Fruit fly (Drosophila melanogaster) whole organism, embryonic: ENCODE results near the gene CG32073.

Experiments used
- Ada2b ChIP-seq: fragments of 200-800 bp; sonication (Bioruptor generic); IDR thresholded peaks from 2 replicates; pipeline ENCODE4 v1.3.6; 2022; ENCODE audit warnings: missing biosample characterization, missing genetic modification characterization
- Blimp-1 ChIP-seq: fragments of 200-800 bp; sonication (Bioruptor generic); optimal IDR thresholded peaks from 3 replicates; lab custom pipeline; 2018; ENCODE audit warnings: missing biosample characterization, missing genetic modification characterization, mild to moderate bottlenecking, moderate library complexity, missing genetic modification reagents
- CG12219 ChIP-seq: fragments of 200-800 bp; sonication (Bioruptor generic); optimal IDR thresholded peaks from 3 replicates; lab custom pipeline; 2018; ENCODE audit warnings: missing biosample characterization, mild to moderate bottlenecking, missing genetic modification characterization
- CG12744 ChIP-seq: fragments of 200-800 bp; sonication (Bioruptor generic); optimal IDR thresholded peaks from 2 replicates; lab custom pipeline; 2016; ENCODE audit warnings: missing biosample characterization, missing genetic modification characterization
- CG14667 ChIP-seq: fragments of 200-800 bp; sonication (Bioruptor generic); IDR thresholded peaks from 2 replicates; pipeline ENCODE4 v1.3.6; 2022; ENCODE audit warnings: missing biosample characterization, missing genetic modification characterization
- CG14860 ChIP-seq: fragments of 200-800 bp; sonication (Bioruptor generic); IDR thresholded peaks from 3 replicates; pipeline ENCODE4 v1.3.6; 2022; ENCODE audit warnings: missing biosample characterization, missing genetic modification characterization; ENCODE audit not compliant: partially characterized antibody
- CG16779 ChIP-seq: fragments of 200-800 bp; sonication (Bioruptor generic); IDR thresholded peaks from 2 replicates; pipeline ENCODE4 v1.3.6; 2022; ENCODE audit warnings: missing biosample characterization, missing genetic modification characterization
- CG17568 ChIP-seq: fragments of 200-800 bp; sonication (Bioruptor generic); optimal IDR thresholded peaks from 2 replicates; lab custom pipeline; 2018; ENCODE audit warnings: missing biosample characterization, mild to moderate bottlenecking, missing genetic modification characterization, moderate library complexity
- CG30020 ChIP-seq: fragments of 200-800 bp; optimal IDR thresholded peaks from 2 replicates; lab custom pipeline; 2019; ENCODE audit warnings: missing biosample characterization, mild to moderate bottlenecking, missing genetic modification characterization, moderate library complexity
- CG4617 ChIP-seq: fragments of 200-800 bp; sonication (Bioruptor generic); optimal IDR thresholded peaks from 3 replicates; lab custom pipeline; 2016; ENCODE audit warnings: missing biosample characterization, missing genetic modification characterization, borderline replicate concordance
- CG7928 ChIP-seq: fragments of 200-800 bp; sonication (Bioruptor generic); optimal IDR thresholded peaks from 2 replicates; lab custom pipeline; 2017; ENCODE audit warnings: missing biosample characterization, mild to moderate bottlenecking, missing genetic modification characterization
- CG9215 ChIP-seq: fragments of 200-800 bp; sonication (Bioruptor generic); IDR thresholded peaks from 2 replicates; pipeline ENCODE4 v1.3.6; 2022; ENCODE audit warnings: missing biosample characterization, missing genetic modification characterization
- CoRest ChIP-seq: fragments of 200-800 bp; sonication (Bioruptor generic); optimal IDR thresholded peaks from 3 replicates; lab custom pipeline; 2018; ENCODE audit warnings: missing biosample characterization, mild to moderate bottlenecking, missing genetic modification characterization, moderate library complexity
- Dip3 ChIP-seq: fragments of 200-800 bp; sonication (Bioruptor generic); optimal IDR thresholded peaks from 3 replicates; lab custom pipeline; 2016; ENCODE audit warnings: missing biosample characterization, missing genetic modification characterization
- Elba2 ChIP-seq: fragments of 200-800 bp; sonication (Bioruptor generic); optimal IDR thresholded peaks from 3 replicates; lab custom pipeline; 2016; ENCODE audit warnings: missing biosample characterization, missing genetic modification characterization
- Fer1 ChIP-seq: fragments of 200-800 bp; sonication (Bioruptor generic); optimal IDR thresholded peaks from 2 replicates; lab custom pipeline; 2017; ENCODE audit warnings: missing biosample characterization, mild to moderate bottlenecking, missing genetic modification characterization
- Fer2 ChIP-seq: fragments of 200-800 bp; sonication (Bioruptor generic); optimal IDR thresholded peaks from 2 replicates; lab custom pipeline; 2018; ENCODE audit warnings: missing biosample characterization, mild to moderate bottlenecking, missing genetic modification characterization, moderate library complexity
- HmgD ChIP-seq: fragments of 200-800 bp; sonication (Bioruptor generic); optimal IDR thresholded peaks from 3 replicates; lab custom pipeline; 2016; ENCODE audit warnings: missing biosample characterization, missing genetic modification characterization
- NFAT ChIP-seq: fragments of 200-800 bp; sonication (Bioruptor generic); IDR thresholded peaks from 2 replicates; pipeline ENCODE4 v1.3.6; 2022; ENCODE audit warnings: missing biosample characterization, missing genetic modification characterization
- Pdp1 ChIP-seq, 2 experiments: fragments of 200-800 bp; sonication (Bioruptor generic); optimal IDR thresholded peaks; 3 replicates each; lab custom pipeline; 2016; ENCODE audit warnings: missing biosample characterization in 2 of 2, missing genetic modification characterization in 2 of 2, mild to moderate bottlenecking in 1 of 2, moderate library complexity in 1 of 2
- Scr ChIP-seq: fragments of 200-800 bp; sonication (Bioruptor generic); IDR thresholded peaks from 2 replicates; pipeline ENCODE4 v1.3.6; 2022; ENCODE audit warnings: missing biosample characterization, missing genetic modification characterization; ENCODE audit not compliant: partially characterized antibody
- Sox100B ChIP-seq: fragments of 200-800 bp; sonication (Bioruptor generic); optimal IDR thresholded peaks from 3 replicates; lab custom pipeline; 2018; ENCODE audit warnings: missing biosample characterization, mild to moderate bottlenecking, missing genetic modification characterization
- Spps ChIP-seq: fragments of 200-800 bp; sonication (Bioruptor generic); optimal IDR thresholded peaks from 2 replicates; lab custom pipeline; 2018; ENCODE audit warnings: missing biosample characterization, mild to moderate bottlenecking, missing genetic modification characterization
- Trl ChIP-seq, 3 experiments: fragments of >200 bp in 2 of 3; fragments of 200-800 bp in 1 of 3; sonication (Bioruptor generic) in 1 of 3; optimal IDR thresholded peaks; 2 replicates in 1 of 3; 3 replicates in 2 of 3; lab custom pipeline; 2016 to 2017; ENCODE audit warnings: missing biosample characterization in 1 of 3, missing genetic modification characterization in 1 of 3
- Xbp1 ChIP-seq: fragments of 200-800 bp; sonication (Bioruptor generic); optimal IDR thresholded peaks from 3 replicates; lab custom pipeline; 2016; ENCODE audit warnings: missing biosample characterization, mild to moderate bottlenecking, missing genetic modification characterization
- ato ChIP-seq: fragments of 200-800 bp; sonication (Bioruptor generic); IDR thresholded peaks from 2 replicates; pipeline ENCODE4 v1.3.6; 2022; ENCODE audit warnings: missing biosample characterization, missing genetic modification characterization; ENCODE audit not compliant: partially characterized antibody
- cato ChIP-seq: fragments of 200-800 bp; sonication (Bioruptor generic); optimal IDR thresholded peaks from 2 replicates; lab custom pipeline; 2016; ENCODE audit warnings: missing biosample characterization, missing genetic modification characterization, borderline replicate concordance
- chinmo ChIP-seq: fragments of 200-800 bp; sonication (Bioruptor generic); IDR thresholded peaks from 4 replicates; pipeline ENCODE4 v1.3.6; 2022; ENCODE audit warnings: missing biosample characterization, missing genetic modification characterization; ENCODE audit not compliant: partially characterized antibody
- hbn ChIP-seq: fragments of 200-800 bp; sonication (Bioruptor generic); IDR thresholded peaks from 2 replicates; pipeline ENCODE4 v1.3.6; 2022; ENCODE audit warnings: missing biosample characterization, missing genetic modification characterization; ENCODE audit not compliant: partially characterized antibody
- hkb ChIP-seq, 2 experiments: fragments of 200-800 bp in 1 of 2; fragments of >200 bp in 1 of 2; sonication (Bioruptor generic) in 1 of 2; IDR thresholded peaks in 1 of 2; optimal IDR thresholded peaks in 1 of 2; 2 replicates each; pipeline versions ENCODE4 v1.3.6 to Lab custom; 2017 to 2022; ENCODE audit warnings: missing biosample characterization in 1 of 2, missing genetic modification characterization in 1 of 2
- lola ChIP-seq, 3 experiments: fragments of >200 bp in 2 of 3; fragments of 200-800 bp in 1 of 3; sonication (Bioruptor generic) in 1 of 3; optimal IDR thresholded peaks; 2 replicates each; lab custom pipeline; 2017 to 2019; ENCODE audit warnings: missing biosample characterization in 3 of 3, missing genetic modification characterization in 3 of 3, mild to moderate bottlenecking in 1 of 3, moderate library complexity in 1 of 3
- nerfin-2 ChIP-seq: fragments of 200-800 bp; sonication (Bioruptor generic); IDR thresholded peaks from 2 replicates; pipeline ENCODE4 v1.3.6; 2022; ENCODE audit warnings: missing biosample characterization, missing genetic modification characterization; ENCODE audit not compliant: partially characterized antibody
- otp ChIP-seq: fragments of 200-800 bp; sonication (Bioruptor generic); IDR thresholded peaks from 3 replicates; pipeline ENCODE4, ENCODE4 v1.3.6; 2022; ENCODE audit warnings: missing biosample characterization, missing genetic modification characterization
- pb ChIP-seq: fragments of 200-800 bp; sonication (Bioruptor generic); optimal IDR thresholded peaks from 3 replicates; lab custom pipeline; 2016; ENCODE audit warnings: missing biosample characterization, missing genetic modification characterization
- pita ChIP-seq: fragments of 200-800 bp; sonication (Bioruptor generic); optimal IDR thresholded peaks from 2 replicates; lab custom pipeline; 2017; ENCODE audit warnings: missing biosample characterization, mild to moderate bottlenecking, missing genetic modification characterization
- pros ChIP-seq: fragments of 200-800 bp; sonication (Bioruptor generic); optimal IDR thresholded peaks from 3 replicates; lab custom pipeline; 2019; ENCODE audit warnings: missing biosample characterization, mild to moderate bottlenecking, missing genetic modification characterization, moderate library complexity
- pzg ChIP-seq: fragments of 200-800 bp; sonication (Bioruptor generic); optimal IDR thresholded peaks from 3 replicates; lab custom pipeline; 2018; ENCODE audit warnings: missing biosample characterization, mild to moderate bottlenecking, missing genetic modification characterization, moderate library complexity
- sd ChIP-seq: fragments of 200-800 bp; sonication (Bioruptor generic); optimal IDR thresholded peaks from 3 replicates; lab custom pipeline; 2018; ENCODE audit warnings: missing biosample characterization, mild to moderate bottlenecking, missing genetic modification characterization, moderate library complexity
- slbo ChIP-seq: fragments of 200-800 bp; sonication (Bioruptor generic); IDR thresholded peaks from 2 replicates; pipeline ENCODE4 v1.3.6; 2022; ENCODE audit warnings: missing biosample characterization, missing genetic modification characterization
- tin ChIP-seq: fragments of 200-800 bp; sonication (Bioruptor generic); optimal IDR thresholded peaks from 3 replicates; lab custom pipeline; 2016; ENCODE audit warnings: missing biosample characterization, missing genetic modification characterization
- tll ChIP-seq, 2 experiments: fragments of 200-800 bp in 1 of 2; fragments of >200 bp in 1 of 2; sonication (Bioruptor generic) in 1 of 2; optimal IDR thresholded peaks; 2 replicates each; lab custom pipeline; 2017 to 2019; ENCODE audit warnings: missing biosample characterization in 2 of 2, missing genetic modification characterization in 2 of 2, mild to moderate bottlenecking in 1 of 2, moderate library complexity in 1 of 2
- yki ChIP-seq: fragments of >200 bp; optimal IDR thresholded peaks from 3 replicates; lab custom pipeline; 2018
- z ChIP-seq: fragments of 200-800 bp; sonication (Bioruptor generic); IDR thresholded peaks from 3 replicates; pipeline ENCODE4 v1.3.6; 2022; ENCODE audit warnings: missing biosample characterization, missing genetic modification characterization

CG32073 gene

DNA sequence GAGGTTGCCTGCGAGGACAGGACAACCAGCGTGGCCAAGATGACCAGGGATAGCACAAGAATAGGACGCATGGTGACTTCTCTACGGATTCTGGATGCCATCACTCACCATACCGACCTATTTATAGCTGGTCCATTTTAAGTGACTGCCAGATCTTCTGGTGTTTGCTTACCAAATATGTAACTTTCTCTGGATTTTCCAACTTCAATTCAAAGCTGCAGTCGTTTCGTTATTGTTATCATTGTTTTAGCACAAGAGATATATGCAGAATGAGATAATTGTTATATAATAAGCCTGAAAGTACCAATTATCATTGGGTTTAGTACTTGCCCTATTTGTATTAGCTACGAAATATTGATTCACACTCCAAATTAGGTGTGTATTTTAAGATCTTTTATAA lies 3.6 kb downstream of the CG32073 start, which contains the start of gene CG32071:
Gene CG32071, minus strand, starts transcription at position 101 of the 400 bp plus-strand sequence.
- TF ChIP-seq Pdp1 (GFP tag; optimal IDR thresholded peaks at IDR 0.05; lab: Kevin White, UChicago) (peak in 1 of 2 experiments; percentile 71), pita (GFP tag; lab: Kevin White, UChicago) (no peak)

DNA sequence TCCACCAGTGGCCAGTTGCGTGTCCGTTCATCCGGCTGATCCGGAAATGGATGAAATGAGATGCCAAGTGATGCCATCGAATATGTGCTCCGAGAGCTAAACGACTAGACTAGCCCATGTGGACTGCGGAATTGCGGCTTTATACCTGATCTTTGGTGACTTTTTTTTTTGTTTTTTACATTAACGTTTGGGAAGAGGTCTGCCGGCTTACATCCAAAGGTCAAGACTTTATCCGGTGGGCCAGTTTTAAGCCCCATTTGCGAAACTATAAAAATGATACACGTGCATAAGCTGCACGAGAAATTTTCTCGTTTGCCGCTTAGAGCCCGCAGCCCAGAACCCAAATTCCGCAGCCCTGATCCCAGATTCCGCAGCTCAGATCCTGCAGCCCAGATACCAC lies 4.5 kb downstream of the CG32073 start, which contains the start of gene Elo68alpha:
Gene Elo68alpha, minus strand, starts transcription at position 101 of the 400 bp plus-strand sequence.
- TF ChIP-seq pb (GFP tag; lab: Kevin White, UChicago): no peak
- TF ChIP-seq Fer1 (GFP tag; lab: Kevin White, UChicago): no peak
- no peak for TF ChIP-seq Trl (optimal IDR thresholded peaks at IDR 0.05; lab: Kevin White, UChicago)
- TF ChIP-seq Trl (GFP tag; optimal IDR thresholded peaks at IDR 0.05; lab: Kevin White, UChicago): no peak
- TF ChIP-seq Sox100B: no peak
- no peak for TF ChIP-seq CG30020 (tag; lab: Kevin White, UChicago)
- no peak for TF ChIP-seq Spps (tag; lab: Kevin White, UChicago)
- TF ChIP-seq lola (GFP tag; optimal IDR thresholded peaks at IDR 0.05; lab: Kevin White, UChicago): no peak
- no peak for TF ChIP-seq Blimp-1

DNA sequence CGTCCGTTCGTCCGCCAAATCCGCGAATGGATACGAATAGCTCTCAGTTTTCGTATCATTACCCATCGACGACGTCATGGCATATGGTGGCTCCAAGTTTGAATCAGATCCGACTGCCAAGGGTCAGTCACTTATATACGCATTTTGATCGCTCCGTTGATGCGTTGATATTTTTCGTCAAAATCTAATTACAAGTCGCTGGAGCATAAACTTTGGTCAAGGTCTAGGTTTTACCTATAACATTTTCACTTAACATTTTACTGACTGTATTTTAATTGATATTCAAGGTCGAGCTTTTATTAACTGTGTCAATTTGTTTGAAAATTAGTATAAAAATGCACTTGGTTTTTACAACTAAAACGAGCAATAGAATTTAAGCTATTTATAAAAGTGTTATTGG lies 5.8 kb downstream of the CG32073 start, which contains the start of gene Elo68beta:
Gene Elo68beta, minus strand, starts transcription at position 101 of the 400 bp plus-strand sequence.
- TF ChIP-seq CoRest: no peak
- TF ChIP-seq Dip3 (GFP tag; lab: Kevin White, UChicago): no peak
- TF ChIP-seq CG12219 (GFP tag; lab: Kevin White, UChicago): no peak
- TF ChIP-seq NFAT: no peak
- TF ChIP-seq tin (GFP tag; lab: Kevin White, UChicago): no peak
- no peak for TF ChIP-seq z (GFP tag; lab: Robert Waterston, UW)
- TF ChIP-seq Fer2: no peak
- no peak for TF ChIP-seq pzg (GFP tag; lab: Kevin White, UChicago)
- TF ChIP-seq Ada2b (GFP tag; lab: Robert Waterston, UW): no peak
- TF ChIP-seq CG4617 (GFP tag; lab: Kevin White, UChicago): no peak
- TF ChIP-seq nerfin-2 (GFP tag; lab: Robert Waterston, UW): no peak
- no peak for TF ChIP-seq CG7928 (GFP tag; lab: Kevin White, UChicago)
- TF ChIP-seq Scr: no peak
- no peak for TF ChIP-seq cato
- no peak for TF ChIP-seq otp
- TF ChIP-seq slbo: no peak

DNA sequence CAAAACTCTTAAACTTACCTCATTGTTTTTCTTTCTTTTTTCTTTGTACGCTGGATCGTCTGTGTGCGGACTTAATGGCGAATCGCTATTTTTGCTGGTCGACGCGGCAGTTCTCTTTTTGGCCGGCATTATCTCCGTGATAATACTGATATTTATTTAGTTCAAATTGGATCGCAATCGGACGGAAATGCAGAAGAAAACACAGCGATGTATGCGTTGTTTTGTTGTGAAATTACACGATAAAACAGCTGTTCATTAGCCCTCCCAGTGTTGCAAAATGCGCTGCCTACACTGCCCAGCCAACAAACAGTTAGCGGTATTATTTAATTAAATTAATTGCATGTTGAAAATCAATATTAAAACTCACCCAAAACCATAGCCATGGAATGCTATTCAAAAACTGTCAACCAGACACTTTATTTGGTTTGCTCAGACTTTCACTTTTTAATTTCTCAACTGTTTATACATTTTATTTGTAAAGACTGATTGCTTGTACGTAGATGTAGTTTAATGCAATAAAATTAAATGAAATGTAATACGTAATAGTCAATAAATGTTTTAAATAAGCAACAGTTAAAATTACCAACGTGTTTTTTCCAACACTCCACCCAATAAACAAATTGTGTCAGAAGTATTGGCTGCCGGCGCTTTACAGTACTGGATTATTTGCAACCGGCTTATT lies 9.3 kb downstream of the CG32073 start, which contains the start of the genes Irbp18 and APP-BP1:
Gene Irbp18, minus strand, starts transcription at position 205 of the 682 bp plus-strand sequence.
Gene APP-BP1, plus strand, starts transcription at position 431 of the 682 bp plus-strand sequence.
- TF ChIP-seq CG12744 (GFP tag; lab: Kevin White, UChicago): peak; percentile 94
- no peak for TF ChIP-seq sd
- no peak for TF ChIP-seq ato (GFP tag; lab: Robert Waterston, UW)
- TF ChIP-seq pros (GFP tag; lab: Kevin White, UChicago): no peak
- no peak for TF ChIP-seq yki (lab: Kevin White, UChicago)
- TF ChIP-seq cato: peak; percentile 91
- peak; percentile 61 for TF ChIP-seq HmgD (GFP tag; lab: Kevin White, UChicago)
- 0 out of 2 replicates have a peak, but pooled peaks have one; percentile 41 for TF ChIP-seq CG16779 (GFP tag; lab: Robert Waterston, UW)
- peak in 1 of 2 experiments; percentile 37 for TF ChIP-seq tll (GFP tag; optimal IDR thresholded peaks at IDR 0.05; lab: Kevin White, UChicago)
- TF ChIP-seq CG14667: peak; percentile 66
- TF ChIP-seq hbn (GFP tag; lab: Robert Waterston, UW): 0 out of 2 replicates have a peak, but pooled peaks have one; percentile 25
- peak; percentile 86 for TF ChIP-seq CG9215 (GFP tag; lab: Robert Waterston, UW)
- peak; percentile 50 for TF ChIP-seq hkb (optimal IDR thresholded peaks at IDR 0.05; lab: Kevin White, UChicago)
- TF ChIP-seq hkb (GFP tag; IDR thresholded peaks at IDR 0.05; lab: Robert Waterston, UW): peak; percentile 88
- TF ChIP-seq CG14860 (GFP tag; lab: Robert Waterston, UW): no peak
- TF ChIP-seq Xbp1: peak; percentile 96
- peak; percentile 97 for TF ChIP-seq Elba2 (GFP tag; lab: Kevin White, UChicago)
- 0 out of 4 replicates have a peak, but pooled peaks have one; percentile 4 for TF ChIP-seq chinmo
- TF ChIP-seq CG17568 (GFP tag; lab: Kevin White, UChicago): peak; percentile 87
- TF ChIP-seq z (GFP tag; lab: Robert Waterston, UW): 0 out of 3 replicates have a peak, but pooled peaks have one; percentile 27
